Worm (Caenorhabditis elegans): ENCODE data around the gene pafo-1.
"Not testable (repeated sequence)": the region's sequence is repeated elsewhere in the genome, so short reads cannot be mapped to it uniquely, and the experiment has no call there.

Gene pafo-1

DNA sequence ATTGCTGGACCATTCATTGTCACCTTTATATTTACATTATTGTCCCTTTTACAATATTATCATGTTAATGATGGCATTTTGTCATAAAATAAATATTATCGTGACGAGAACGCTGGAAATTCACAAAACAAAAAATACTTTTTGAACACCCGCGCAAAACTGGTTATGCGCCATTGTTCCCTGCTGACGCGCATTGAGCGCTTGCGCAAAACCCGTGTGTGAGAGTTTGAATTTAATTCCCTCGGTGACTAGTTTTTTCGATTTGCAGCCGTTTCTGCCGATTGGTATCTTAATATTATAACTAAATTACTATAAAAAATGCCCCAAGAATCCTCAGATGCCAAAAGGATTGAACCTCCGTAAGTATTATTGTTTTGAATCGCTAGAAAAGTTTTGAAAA is at the start of gene pafo-1:
Gene pafo-1 (plus strand): TSS at position 256 of the 400 bp plus-strand sequence.
- no peak for TF ChIP-seq unc-62 (GFP tag; optimal IDR thresholded peaks at IDR 0.05)

DNA sequence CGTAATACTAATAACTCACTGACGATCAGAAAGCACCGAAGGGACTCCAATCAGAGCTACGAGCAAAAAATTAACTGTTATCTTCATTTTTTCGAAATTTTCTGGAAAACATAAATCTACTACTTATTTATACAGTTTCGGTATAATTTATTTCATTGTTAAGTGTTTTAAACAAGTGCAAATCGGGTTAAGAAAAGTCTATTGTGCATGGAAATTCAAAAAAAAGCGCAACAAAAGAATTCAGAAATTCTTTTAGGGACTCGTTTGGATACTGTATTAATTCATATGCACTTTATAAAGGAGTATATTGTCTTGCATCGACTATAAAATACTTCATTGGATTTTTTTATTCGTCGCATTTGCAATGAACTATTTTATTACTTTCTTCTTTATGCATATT is 49.3 kb upstream of the pafo-1 start, which contains the start of the genes nas-20 and nas-21:
Gene nas-20 (minus strand): TSS at position 101 of the 400 bp plus-strand sequence.
Gene nas-21 (plus strand): TSS at position 356 of the 400 bp plus-strand sequence.
- TF ChIP-seq unc-62 (GFP tag; optimal IDR thresholded peaks at IDR 0.05): no peak

DNA sequence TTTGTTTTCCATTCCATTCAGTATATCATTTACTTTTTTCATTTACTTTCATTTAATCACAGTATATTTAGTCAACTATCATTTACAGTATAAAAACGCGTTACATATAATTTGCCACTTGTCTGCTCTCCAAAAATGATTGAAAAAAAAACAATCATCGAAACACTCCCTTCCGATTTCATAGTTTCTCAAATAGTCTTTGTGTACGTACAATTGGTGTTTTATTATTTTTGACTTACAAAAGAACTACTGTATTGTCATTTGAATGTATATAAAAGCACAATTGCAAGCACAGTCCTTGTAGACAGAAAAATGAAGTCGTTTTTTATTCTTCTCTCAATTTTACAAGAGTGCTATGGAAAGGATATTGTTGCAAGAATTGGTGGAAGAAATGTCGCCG is 47.1 kb upstream of the pafo-1 start, which contains the start of gene nas-22:
Gene nas-22 (plus strand): TSS at position 301 of the 400 bp plus-strand sequence.
- no peak for TF ChIP-seq unc-62 (GFP tag; optimal IDR thresholded peaks at IDR 0.05)

DNA sequence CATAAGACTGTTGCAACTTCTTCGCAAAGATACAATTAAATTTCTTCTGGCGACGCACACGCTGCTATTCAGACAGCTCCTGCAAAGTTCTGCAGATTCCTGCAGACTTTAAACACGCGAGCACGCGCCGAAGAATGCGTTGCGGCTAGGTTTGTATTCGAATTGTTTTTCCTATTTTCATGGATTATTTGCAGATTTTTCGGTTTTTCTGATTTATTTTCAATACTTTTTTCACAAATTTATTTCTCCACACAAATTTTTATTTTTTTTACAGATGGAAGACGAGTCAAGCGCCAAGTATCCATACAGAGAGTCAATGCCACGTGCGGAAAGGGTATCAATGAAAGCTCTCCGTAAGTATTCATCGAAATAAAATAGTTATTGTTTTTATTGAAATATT is 45.9 kb upstream of the pafo-1 start, which contains the start of gene T11F9.7:
Gene T11F9.7 (plus strand): TSS at position 301 of the 400 bp plus-strand sequence.
- not testable (repeated sequence) for TF ChIP-seq unc-62 (GFP tag; optimal IDR thresholded peaks at IDR 0.05)

DNA sequence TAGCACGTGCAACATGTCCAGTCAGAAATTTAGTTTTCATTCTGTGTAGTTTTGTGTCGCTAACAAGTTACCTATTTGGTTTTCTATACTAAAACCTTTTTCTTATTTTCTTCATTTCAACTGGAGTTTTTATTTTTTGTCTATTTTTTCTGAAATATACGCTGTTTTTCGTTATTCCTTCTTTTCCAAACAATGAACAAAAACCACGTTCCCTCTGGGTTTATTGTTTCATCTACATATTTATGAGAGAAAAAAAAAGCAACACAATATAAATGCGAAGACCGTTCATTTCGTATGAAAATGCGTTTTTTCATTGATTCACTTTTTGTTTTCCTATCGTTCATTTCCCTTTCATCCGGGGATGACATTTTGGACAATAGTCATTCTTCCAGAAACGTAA is 42.1 kb upstream of the pafo-1 start, which contains the start of gene T11F9.22:
Gene T11F9.22 (plus strand): TSS at position 301 of the 400 bp plus-strand sequence.
- no peak for TF ChIP-seq unc-62 (GFP tag; optimal IDR thresholded peaks at IDR 0.05)

DNA sequence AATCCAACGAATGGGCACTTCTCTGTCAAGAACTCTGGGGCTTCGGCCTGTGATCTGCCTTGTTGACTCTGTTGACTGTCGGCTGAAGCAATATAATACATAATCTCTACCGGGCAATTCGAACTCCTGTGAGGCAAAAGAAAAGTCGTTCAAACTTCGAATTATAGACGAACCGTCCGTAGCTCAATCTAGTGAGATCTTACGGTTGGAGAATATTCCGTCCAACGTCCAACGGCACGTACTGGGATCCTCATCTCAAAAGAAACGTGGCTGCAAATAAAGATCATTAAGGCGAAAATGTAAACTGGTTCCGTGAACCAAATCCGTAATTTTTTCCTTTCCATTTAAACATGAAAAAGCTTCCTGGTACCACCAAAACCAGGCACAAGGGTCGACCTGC is 40.8 kb upstream of the pafo-1 start, which contains the start of gene T11F9.14:
Gene T11F9.14 (minus strand): TSS at position 101 of the 400 bp plus-strand sequence.
- TF ChIP-seq unc-62 (GFP tag; optimal IDR thresholded peaks at IDR 0.05): not testable (repeated sequence)

DNA sequence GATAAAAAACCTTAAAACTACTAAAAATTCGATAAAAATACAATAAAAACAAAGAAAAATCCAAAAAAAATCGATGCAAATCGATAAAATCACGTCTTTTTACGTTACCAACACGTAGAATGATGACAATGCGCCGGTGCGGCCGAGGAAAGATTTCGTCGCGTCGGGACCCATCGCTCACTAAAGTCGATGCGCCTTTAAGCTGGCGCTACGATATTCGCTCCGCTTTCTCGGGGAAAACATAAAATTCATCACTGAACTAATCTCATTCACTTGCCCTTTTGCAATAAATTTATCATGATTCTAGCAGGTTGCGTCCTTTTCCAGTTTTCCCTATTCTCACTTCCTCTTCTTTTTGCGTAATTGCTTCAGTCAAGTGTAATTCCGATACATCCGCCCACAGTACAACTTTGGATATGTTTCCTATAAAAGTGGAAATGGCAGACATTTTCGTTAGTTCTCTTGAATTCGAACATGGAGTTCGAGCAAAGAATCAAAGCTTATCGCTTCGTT is 37.9 kb upstream of the pafo-1 start, which contains the start of gene col-157:
Gene col-157 (plus strand): TSS at position 463 of the 513 bp plus-strand sequence.
- not testable (repeated sequence) for TF ChIP-seq unc-62 (GFP tag; optimal IDR thresholded peaks at IDR 0.05)

DNA sequence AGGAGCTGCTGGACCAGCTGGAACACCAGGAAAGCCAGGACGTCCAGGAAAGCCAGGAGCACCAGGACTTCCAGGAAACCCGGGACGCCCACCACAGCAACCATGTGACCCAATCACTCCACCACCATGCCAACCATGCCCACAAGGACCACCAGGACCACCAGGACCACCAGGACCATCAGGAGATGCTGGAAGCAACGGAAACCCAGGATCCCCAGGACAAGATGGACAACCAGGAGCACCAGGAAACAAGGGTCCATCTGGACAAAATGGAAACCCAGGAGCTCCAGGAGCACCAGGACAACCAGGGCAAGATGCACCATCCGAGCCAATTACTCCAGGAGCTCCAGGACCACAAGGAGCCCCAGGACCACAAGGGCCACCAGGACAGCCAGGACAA is 37.1 kb upstream of the pafo-1 start:
- no peak for TF ChIP-seq unc-62 (GFP tag; optimal IDR thresholded peaks at IDR 0.05)

DNA sequence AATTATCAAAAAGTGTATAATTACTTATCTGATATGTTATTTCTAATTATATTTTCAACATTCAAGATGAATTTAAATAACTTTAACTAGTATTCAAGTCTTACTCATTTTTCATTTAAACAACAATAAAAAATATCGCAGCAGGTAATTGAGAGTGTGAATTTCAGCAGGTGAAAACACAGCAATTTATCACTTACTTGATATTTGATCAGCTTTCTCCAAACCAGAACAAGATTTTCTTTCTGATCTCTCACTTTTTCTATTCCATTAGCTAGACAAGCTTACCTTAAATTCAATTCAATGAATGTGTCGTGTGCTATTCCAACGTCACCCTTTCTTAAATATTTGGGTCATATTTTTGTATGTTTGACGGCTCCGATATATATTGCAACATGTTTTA is 35.9 kb upstream of the pafo-1 start, which contains the start of gene srh-1:
Gene srh-1 (plus strand): TSS at position 301 of the 400 bp plus-strand sequence.
- no peak for TF ChIP-seq unc-62 (GFP tag; optimal IDR thresholded peaks at IDR 0.05)

DNA sequence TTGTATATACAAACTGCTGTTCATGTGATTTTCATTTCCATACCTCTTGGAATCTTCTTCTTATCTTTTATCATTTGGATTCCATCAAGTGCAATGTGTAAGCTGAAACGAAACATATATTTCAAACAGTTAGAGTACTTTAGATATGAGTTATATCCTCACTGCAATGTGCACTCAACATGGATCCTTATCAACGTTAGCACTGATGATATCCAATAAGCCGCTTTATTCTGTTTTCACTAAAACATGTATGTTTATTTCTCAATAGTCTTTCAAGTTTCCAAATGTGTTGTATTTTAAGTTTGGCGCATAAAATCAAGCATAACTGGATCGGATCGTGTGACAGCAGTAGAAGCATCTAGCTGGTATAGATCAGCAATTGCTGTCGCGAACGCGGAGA is 34.8 kb upstream of the pafo-1 start, which contains the start of gene T11F9.10:
Gene T11F9.10 (plus strand): TSS at position 301 of the 400 bp plus-strand sequence.
- no peak for TF ChIP-seq unc-62 (GFP tag; optimal IDR thresholded peaks at IDR 0.05)

DNA sequence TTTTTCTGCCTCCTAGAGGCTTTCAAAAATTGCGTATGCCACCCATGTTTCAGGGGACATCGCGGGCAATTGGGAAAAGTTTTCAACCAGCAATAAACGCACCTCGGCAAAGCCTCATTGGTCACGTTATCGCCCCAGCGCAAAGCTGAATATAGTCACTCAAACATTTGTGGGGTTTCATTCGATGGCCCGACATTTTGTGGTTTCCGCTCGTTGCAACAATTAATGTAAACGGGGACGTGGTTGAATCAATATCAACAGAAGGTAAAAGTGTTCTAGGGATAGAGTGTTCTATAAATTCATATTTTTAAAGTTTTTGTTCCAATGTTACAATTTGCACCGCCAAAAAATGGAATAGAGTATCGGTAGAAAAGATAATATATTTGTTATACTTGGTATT is 33.2 kb upstream of the pafo-1 start:
- TF ChIP-seq unc-62 (GFP tag; optimal IDR thresholded peaks at IDR 0.05): no peak

DNA sequence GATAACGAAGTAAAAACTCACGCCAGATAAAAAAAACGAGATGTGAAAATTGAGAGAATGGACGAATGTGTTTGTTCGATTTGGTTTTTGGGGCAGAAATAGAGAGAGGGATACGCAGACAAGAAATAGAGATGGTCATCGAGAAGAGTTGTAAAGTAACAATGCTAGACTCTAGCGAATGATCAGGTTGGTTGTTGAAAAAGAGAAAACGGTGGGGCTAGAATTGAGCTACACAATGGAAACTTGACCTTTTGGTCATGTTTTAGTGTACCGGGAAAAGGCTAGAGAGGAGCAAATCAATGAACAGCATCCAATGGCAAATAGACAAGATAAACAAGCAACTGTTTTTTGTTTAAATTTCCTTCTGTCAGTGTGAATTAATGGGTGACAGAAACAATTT is 31.1 kb upstream of the pafo-1 start, which contains the start of gene dhs-19:
Gene dhs-19 (minus strand): TSS at position 101 of the 400 bp plus-strand sequence.
- TF ChIP-seq unc-62 (GFP tag; optimal IDR thresholded peaks at IDR 0.05): no peak

DNA sequence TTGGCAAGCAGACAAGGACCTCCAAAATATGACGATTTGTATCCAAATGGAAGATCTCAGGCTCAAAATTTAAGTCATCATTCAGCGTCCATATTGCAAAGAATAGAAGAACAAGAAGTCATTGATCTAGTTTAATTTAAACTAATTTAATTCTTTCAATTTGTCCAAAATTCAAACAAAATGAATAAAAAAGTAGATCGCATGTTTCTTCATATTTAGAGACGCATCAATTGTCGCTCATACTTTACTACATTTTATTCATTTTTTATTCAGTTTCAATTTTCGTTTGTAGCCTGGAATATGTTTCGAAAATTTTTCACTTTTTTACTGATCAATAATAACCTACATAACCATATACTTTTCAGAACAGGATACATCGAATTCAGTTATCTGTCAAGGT is 29.0 kb upstream of the pafo-1 start, which contains the start of gene T11F9.21:
Gene T11F9.21 (plus strand): TSS at position 301 of the 400 bp plus-strand sequence.
- TF ChIP-seq unc-62 (GFP tag; optimal IDR thresholded peaks at IDR 0.05): no peak

DNA sequence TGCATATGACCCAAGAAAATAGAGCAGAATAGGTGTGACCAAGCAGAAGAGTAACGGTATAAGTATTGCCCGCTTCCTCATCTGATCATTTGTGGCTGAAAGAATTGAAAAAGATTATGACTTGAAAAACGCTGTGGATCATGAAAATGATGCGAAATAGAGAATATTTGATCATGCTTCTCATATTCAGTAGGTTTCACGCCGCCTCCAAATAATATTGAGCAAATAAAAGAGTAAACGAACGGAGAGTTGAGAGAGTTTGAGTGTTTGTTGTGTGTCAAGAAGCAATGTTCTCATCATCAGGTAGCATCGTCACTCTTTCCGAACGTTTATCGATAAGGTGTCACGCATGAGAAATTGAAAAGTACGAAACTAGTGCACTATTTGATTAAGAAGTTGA is 25.2 kb upstream of the pafo-1 start, which contains the start of gene htrl-1:
Gene htrl-1 (minus strand): TSS at position 101 of the 400 bp plus-strand sequence.
- TF ChIP-seq unc-62 (GFP tag; optimal IDR thresholded peaks at IDR 0.05): no peak

DNA sequence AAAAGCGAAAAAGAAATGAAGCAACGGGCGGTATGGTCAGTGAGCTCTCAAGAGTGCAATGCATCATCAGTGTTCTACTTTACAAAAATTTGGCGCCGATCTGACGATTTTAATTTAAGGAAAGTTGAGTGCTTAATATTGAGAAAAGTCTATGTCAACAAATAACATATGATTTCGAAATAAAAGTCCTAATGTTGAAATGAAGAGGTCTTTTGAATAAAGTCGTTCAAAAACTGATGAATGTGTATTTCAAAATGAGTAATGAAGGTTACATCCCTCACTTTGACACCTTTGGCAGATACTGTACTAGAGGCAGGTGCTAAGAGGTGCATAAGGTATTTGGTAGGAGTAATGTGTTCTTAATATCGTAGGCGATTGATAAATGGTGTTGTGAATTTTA is 24.0 kb upstream of the pafo-1 start:
- no peak for TF ChIP-seq unc-62 (GFP tag; optimal IDR thresholded peaks at IDR 0.05)

DNA sequence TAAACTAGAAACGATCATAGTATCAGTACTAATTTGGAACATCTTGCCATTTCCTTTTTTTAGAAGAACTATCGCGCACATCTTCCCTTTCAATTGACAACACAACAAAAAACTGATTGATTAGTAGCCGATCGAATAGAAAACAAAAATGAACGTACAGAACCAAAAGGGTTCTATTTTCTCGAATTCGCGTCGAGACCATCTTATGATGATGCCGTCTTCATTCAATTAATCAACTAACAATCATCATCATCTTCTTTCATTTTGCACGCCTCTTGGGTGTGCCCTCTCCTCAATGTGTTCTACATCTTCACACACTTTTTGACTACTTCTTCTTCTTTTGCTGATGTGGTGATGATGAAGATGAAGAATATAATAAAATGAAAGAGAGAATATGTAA is 21.7 kb upstream of the pafo-1 start:
- no peak for TF ChIP-seq unc-62 (GFP tag; optimal IDR thresholded peaks at IDR 0.05)

DNA sequence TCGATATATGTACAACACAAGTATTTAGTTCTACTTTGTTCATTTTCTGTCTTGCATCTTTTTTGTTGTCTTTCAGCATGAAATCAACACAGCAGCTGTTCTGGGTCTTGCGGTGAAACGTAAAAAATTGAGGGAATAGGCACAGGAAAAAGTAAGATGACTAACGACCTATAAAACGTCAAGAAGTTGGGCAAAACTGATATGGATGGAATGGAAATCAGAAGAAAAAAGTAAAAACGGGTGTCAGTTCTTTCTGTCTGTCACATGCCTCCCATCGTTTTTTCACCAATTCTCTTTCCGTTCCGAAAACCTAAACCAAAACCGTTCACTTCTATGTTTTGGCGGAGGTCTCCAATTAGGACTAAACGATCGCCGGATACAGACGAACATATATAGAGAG is 20.5 kb upstream of the pafo-1 start:
- no peak for TF ChIP-seq unc-62 (GFP tag; optimal IDR thresholded peaks at IDR 0.05)
